Comparison of ENCODE assay signal across 2 worm cellular contexts in the genomic region with DNA sequence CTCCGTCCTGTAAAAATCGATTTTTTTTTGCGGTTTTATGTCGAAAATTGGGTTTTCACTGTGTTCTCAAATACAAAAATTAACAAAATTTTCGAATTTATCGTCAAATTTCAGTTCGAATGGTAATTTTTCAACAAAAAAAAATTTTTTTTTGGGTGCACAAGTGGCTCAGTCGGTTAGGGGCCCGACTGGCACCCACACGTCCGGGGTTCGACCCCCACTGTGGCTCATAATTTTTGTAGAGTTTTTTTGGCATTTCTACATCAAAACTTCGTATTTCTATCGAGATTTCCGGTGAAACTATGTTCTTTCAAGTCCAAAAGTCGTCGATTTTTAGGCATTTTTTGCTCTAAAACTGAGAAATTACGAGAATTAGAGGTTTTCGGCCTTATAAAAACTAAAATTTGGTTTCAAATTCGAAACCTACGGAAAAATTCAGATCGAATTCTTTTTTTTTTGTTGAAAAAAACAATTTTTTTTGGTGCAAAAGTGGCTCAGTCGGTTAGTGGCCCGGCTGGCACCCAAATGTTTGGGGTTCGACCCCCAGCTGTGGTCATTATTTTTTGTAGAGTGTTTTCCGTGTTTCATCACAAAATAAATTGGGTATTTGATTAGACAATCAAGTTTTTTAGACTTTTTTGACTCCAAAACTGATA.
TF ChIP-seq lines count a peak whose summit lies in the region.

No protein-coding gene starts in this region.

TF ChIP-seq in whole organism, L3 larva, 47 proteins besides CTCF, POLR2A, EP300 and RAD21:
- TF ChIP-seq egl-5 (tag; optimal IDR thresholded peaks at IDR 0.05; lab: Kevin White, UChicago), result no peak
- TF ChIP-seq hmg-11 (tag; optimal IDR thresholded peaks at IDR 0.05; lab: Kevin White, UChicago), result peak; percentile 5
TF ChIP-seq in whole organism, L3 larva: peak in this region for 1.

TF ChIP-seq in whole organism, young adult, 124 proteins besides CTCF, POLR2A, EP300 and RAD21:
- TF ChIP-seq mcd-1 (GFP tag; IDR thresholded peaks at IDR 0.05; lab: Robert Waterston, UW), result no peak
- no peak for TF ChIP-seq F52B5.7 (tag; optimal IDR thresholded peaks at IDR 0.05; lab: Kevin White, UChicago)
- TF ChIP-seq ceh-58 (GFP tag; IDR thresholded peaks at IDR 0.05; lab: Robert Waterston, UW), result no peak
- peak; percentile 32 for TF ChIP-seq B0261.1 (tag; optimal IDR thresholded peaks at IDR 0.05; lab: Kevin White, UChicago)
- TF ChIP-seq rpc-1 (optimal IDR thresholded peaks at IDR 0.05; lab: Kevin White, UChicago), result no peak
- peak; percentile 66 for TF ChIP-seq rpc-1 (tag; optimal IDR thresholded peaks at IDR 0.05; lab: Kevin White, UChicago)
- TF ChIP-seq tbp1 (GFP tag; optimal IDR thresholded peaks at IDR 0.05; lab: Kevin White, UChicago), result peak; percentile 56
